Worm (Caenorhabditis elegans) whole organism, young adult: ENCODE measurements around the gene str-89.

ENCODE experiments used
- B0261.1 ChIP-seq: sonication (generic microtip); optimal IDR thresholded peaks from 2 replicates; lab custom pipeline; 2016; ENCODE audit warnings: mild to moderate bottlenecking, missing genetic modification characterization, moderate library complexity, missing compliant biosample characterization
- B0336.3 ChIP-seq: fragments of 200-800 bp; sonication (Bioruptor generic); IDR thresholded peaks from 2 replicates; pipeline ENCODE4 v1.3.6; 2022; ENCODE audit warnings: missing genetic modification characterization, missing compliant biosample characterization
- F10E7.11 ChIP-seq: sonication (generic microtip); optimal IDR thresholded peaks from 2 replicates; lab custom pipeline; 2017; ENCODE audit warnings: mild to moderate bottlenecking, missing genetic modification characterization, moderate library complexity, missing compliant biosample characterization
- F39B2.1 ChIP-seq: fragments of 200-800 bp; sonication (Bioruptor generic); IDR thresholded peaks from 2 replicates; pipeline ENCODE4 v1.3.6; 2022; ENCODE audit warnings: missing genetic modification reagents, missing genetic modification characterization, missing compliant biosample characterization
- F55B11.4 ChIP-seq: sonication (generic microtip); optimal IDR thresholded peaks from 2 replicates; lab custom pipeline; 2016; ENCODE audit warnings: missing compliant biosample characterization, missing genetic modification characterization, borderline replicate concordance; ENCODE audit not compliant: insufficient read depth
- F57A8.1 ChIP-seq: fragments of 200-800 bp; sonication (Bioruptor generic); optimal IDR thresholded peaks from 2 replicates; lab custom pipeline; 2018; ENCODE audit warnings: mild to moderate bottlenecking, missing genetic modification characterization, moderate library complexity, missing compliant biosample characterization
- K11D2.4 ChIP-seq: fragments of 200-800 bp; sonication (Bioruptor generic); IDR thresholded peaks from 2 replicates; pipeline ENCODE4 v1.3.6; 2022; ENCODE audit warnings: missing genetic modification reagents, missing genetic modification characterization, missing compliant biosample characterization
- T07F8.4 ChIP-seq: sonication (generic microtip); optimal IDR thresholded peaks from 2 replicates; lab custom pipeline; 2016; ENCODE audit warnings: mild to moderate bottlenecking, missing genetic modification characterization, moderate library complexity, missing compliant biosample characterization
- T26A5.8 ChIP-seq: sonication (generic microtip); optimal IDR thresholded peaks from 2 replicates; lab custom pipeline; 2016; ENCODE audit warnings: missing genetic modification characterization, missing compliant biosample characterization
- Y67H2A.10 ChIP-seq: fragments of 200-800 bp; sonication (Bioruptor generic); conservative IDR thresholded peaks from 2 replicates; pipeline ENCODE4 v1.3.6; 2022; ENCODE audit warnings: missing genetic modification reagents, missing genetic modification characterization, missing compliant biosample characterization
- ama-1 ChIP-seq, 3 experiments: fragments of 150-350 bp in 1 of 3; sonication (generic microtip) in 2 of 3; optimal IDR thresholded peaks; 2 replicates each; lab custom pipeline; 2014 to 2018; ENCODE audit warnings: missing biosample characterization in 2 of 3, missing genetic modification characterization in 2 of 3, missing genetic modification reagents in 2 of 3
- athp-1 ChIP-seq: sonication (generic microtip); optimal IDR thresholded peaks from 2 replicates; lab custom pipeline; 2017; ENCODE audit warnings: mild to moderate bottlenecking, missing genetic modification characterization, missing compliant biosample characterization
- attf-5 ChIP-seq: fragments of 200-800 bp; sonication (Bioruptor generic); optimal IDR thresholded peaks from 2 replicates; lab custom pipeline; 2018; ENCODE audit warnings: mild to moderate bottlenecking, missing genetic modification characterization, missing compliant biosample characterization
- bed-1 ChIP-seq: fragments of 200-800 bp; sonication (Bioruptor generic); IDR thresholded peaks from 2 replicates; pipeline ENCODE4 v1.3.6; 2022; ENCODE audit warnings: missing genetic modification reagents, missing genetic modification characterization, missing compliant biosample characterization
- ccch-3 ChIP-seq: fragments of 200-800 bp; sonication (Bioruptor generic); optimal IDR thresholded peaks from 2 replicates; lab custom pipeline; 2018; ENCODE audit warnings: mild to moderate bottlenecking, missing genetic modification characterization, missing compliant biosample characterization
- cebp-2 ChIP-seq: fragments of 200-800 bp; sonication (Bioruptor generic); IDR thresholded peaks from 2 replicates; pipeline ENCODE4 v1.3.6; 2022; ENCODE audit warnings: missing genetic modification characterization, missing compliant biosample characterization
- ceh-100 ChIP-seq: fragments of 200-800 bp; sonication (Bioruptor generic); IDR thresholded peaks from 2 replicates; pipeline ENCODE4 v1.3.6; 2022; ENCODE audit warnings: missing genetic modification reagents, missing genetic modification characterization, missing compliant biosample characterization
- ceh-40 ChIP-seq: fragments of 200-800 bp; sonication (Bioruptor generic); IDR thresholded peaks from 2 replicates; pipeline ENCODE4 v1.3.6; 2022; ENCODE audit warnings: missing genetic modification characterization, missing compliant biosample characterization
- chd-7 ChIP-seq: sonication (generic microtip); optimal IDR thresholded peaks from 2 replicates; lab custom pipeline; 2016; ENCODE audit warnings: mild to moderate bottlenecking, missing genetic modification characterization, moderate library complexity, missing compliant biosample characterization
- hlh-26 ChIP-seq: fragments of 200-800 bp; sonication (Bioruptor generic); conservative IDR thresholded peaks from 2 replicates; pipeline ENCODE4 v1.3.6; 2022; ENCODE audit warnings: missing genetic modification reagents, missing genetic modification characterization, missing compliant biosample characterization
- hmg-1.2 ChIP-seq: fragments of 200-800 bp; sonication (Bioruptor generic); IDR thresholded peaks from 2 replicates; pipeline ENCODE4 v1.3.6; 2022; ENCODE audit warnings: missing genetic modification reagents, missing genetic modification characterization, missing compliant biosample characterization
- hrde-1 ChIP-seq: sonication (generic microtip); optimal IDR thresholded peaks from 2 replicates; lab custom pipeline; 2016; ENCODE audit warnings: missing genetic modification characterization, mild to moderate bottlenecking, missing compliant biosample characterization, moderate library complexity, missing genotype, missing genetic modification reagents, borderline replicate concordance
- lin-40 ChIP-seq: sonication (generic microtip); optimal IDR thresholded peaks from 2 replicates; lab custom pipeline; 2016; ENCODE audit warnings: missing genetic modification characterization, mild to moderate bottlenecking, missing compliant biosample characterization, missing genotype, missing genetic modification reagents
- lsl-1 ChIP-seq: fragments of 200-800 bp; sonication (Bioruptor generic); optimal IDR thresholded peaks from 2 replicates; lab custom pipeline; 2018; ENCODE audit warnings: mild to moderate bottlenecking, missing genetic modification characterization, moderate library complexity, missing compliant biosample characterization
- lsy-27 ChIP-seq: sonication (generic microtip); optimal IDR thresholded peaks from 2 replicates; lab custom pipeline; 2017; ENCODE audit warnings: missing genetic modification characterization, mild to moderate bottlenecking, missing compliant biosample characterization, antibody characterized with exemption, missing genotype, borderline replicate concordance; ENCODE audit not compliant: insufficient read depth
- mxl-1 ChIP-seq: sonication (generic microtip); optimal IDR thresholded peaks from 2 replicates; lab custom pipeline; 2016; ENCODE audit warnings: missing genetic modification characterization, missing compliant biosample characterization
- pha-4 ChIP-seq: fragments of 150-350 bp; sonication (generic microtip); optimal IDR thresholded peaks from 2 replicates; lab custom pipeline; 2014; ENCODE audit warnings: missing biosample characterization, missing genetic modification reagents, missing genetic modification characterization
- snpc-3.4 ChIP-seq: sonication (generic microtip); optimal IDR thresholded peaks from 2 replicates; lab custom pipeline; 2017; ENCODE audit warnings: missing genetic modification characterization, mild to moderate bottlenecking, missing compliant biosample characterization, antibody characterized with exemption, moderate library complexity, missing genotype, missing genetic modification reagents
- sptf-2 ChIP-seq: fragments of 200-800 bp; sonication (Bioruptor generic); optimal IDR thresholded peaks from 2 replicates; lab custom pipeline; 2018; ENCODE audit warnings: mild to moderate bottlenecking, missing genetic modification characterization, missing compliant biosample characterization
- tlf-1 ChIP-seq: fragments of 200-800 bp; sonication (Bioruptor generic); optimal IDR thresholded peaks from 2 replicates; lab custom pipeline; 2018; ENCODE audit warnings: mild to moderate bottlenecking, missing genetic modification characterization, missing compliant biosample characterization
- ztf-25 ChIP-seq: fragments of 200-800 bp; sonication (Bioruptor generic); IDR thresholded peaks from 2 replicates; pipeline ENCODE4 v1.3.6; 2022; ENCODE audit warnings: missing genetic modification reagents, missing genetic modification characterization, missing compliant biosample characterization
- ztf-28 ChIP-seq: fragments of 200-800 bp; sonication (Bioruptor generic); IDR thresholded peaks from 2 replicates; pipeline ENCODE4 v1.3.6; 2022; ENCODE audit warnings: missing genetic modification reagents, missing genetic modification characterization, missing compliant biosample characterization

Gene str-89

DNA sequence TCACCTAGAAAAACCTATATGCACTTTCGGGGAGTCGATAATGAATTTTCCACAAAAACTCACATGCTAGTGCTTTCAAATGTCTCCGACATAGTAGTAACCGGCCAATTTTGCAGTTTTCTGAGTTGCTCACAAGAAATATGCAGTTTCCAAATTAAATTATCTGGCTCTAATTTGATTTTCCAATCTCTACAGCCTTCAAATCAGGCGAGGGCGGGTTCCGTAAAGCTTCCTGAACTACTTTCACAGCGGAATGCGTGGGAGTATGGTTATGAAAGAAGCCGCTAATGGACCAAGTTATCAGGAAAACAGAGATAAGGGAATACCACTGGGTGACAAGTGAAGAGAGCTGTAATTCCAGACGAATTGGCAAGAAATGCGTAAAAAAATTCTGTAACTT is 2.7 kb upstream of the str-89 start, which contains the start of gene F59A1.11:
Gene F59A1.11 (minus strand): TSS at position 101 of the 400 bp plus-strand sequence.
- TF ChIP-seq cebp-2 (GFP tag; lab: Robert Waterston, UW) (no peak), ceh-40 (no peak), attf-5 (GFP tag; lab: Kevin White, UChicago) (no peak), F39B2.1 (GFP tag; lab: Robert Waterston, UW) (no peak)
- TF ChIP-seq, all 124 proteins: peak for 0

DNA sequence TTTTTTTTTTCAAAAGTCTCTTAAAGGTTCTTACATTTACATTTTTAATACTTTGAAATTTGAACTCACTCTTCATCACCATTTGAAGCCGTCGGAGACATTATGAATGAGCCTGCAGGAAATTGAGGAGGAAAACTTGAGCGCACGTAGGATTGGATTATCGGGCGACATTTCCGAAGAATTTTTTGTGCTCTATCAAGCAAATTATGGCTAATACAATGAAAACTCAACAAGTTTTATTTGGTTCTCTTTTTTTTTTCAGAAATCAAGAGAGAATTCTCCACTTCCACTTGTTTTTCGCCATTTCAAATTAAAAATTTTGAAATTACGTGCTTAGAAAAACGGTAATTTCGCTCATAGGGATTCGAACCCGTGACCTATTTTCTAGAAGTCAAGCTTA is 955 bp upstream of the str-89 start, which contains the start of gene F59A1.12:
Gene F59A1.12 (minus strand): TSS at position 101 of the 400 bp plus-strand sequence.
- TF ChIP-seq ccch-3 (GFP tag; lab: Kevin White, UChicago) (no peak), ama-1 (optimal IDR thresholded peaks at IDR 0.05; lab: Kevin White, UChicago) (no peak), ama-1 (GFP tag; optimal IDR thresholded peaks at IDR 0.05; lab: Kevin White, UChicago) (no peak), B0336.3 (GFP tag; lab: Robert Waterston, UW) (no peak), lin-40 (tag; lab: Kevin White, UChicago) (no peak), F57A8.1 (GFP tag; lab: Kevin White, UChicago) (no peak), F55B11.4 (tag; lab: Kevin White, UChicago) (no peak), hlh-26 (GFP tag; lab: Robert Waterston, UW) (no peak), T26A5.8 (tag; lab: Kevin White, UChicago) (no peak), mxl-1 (tag; lab: Kevin White, UChicago) (no peak), chd-7 (tag; lab: Kevin White, UChicago) (no peak), K11D2.4 (GFP tag; lab: Robert Waterston, UW) (no peak), T07F8.4 (tag; lab: Kevin White, UChicago) (no peak), B0261.1 (tag; lab: Kevin White, UChicago) (no peak)

DNA sequence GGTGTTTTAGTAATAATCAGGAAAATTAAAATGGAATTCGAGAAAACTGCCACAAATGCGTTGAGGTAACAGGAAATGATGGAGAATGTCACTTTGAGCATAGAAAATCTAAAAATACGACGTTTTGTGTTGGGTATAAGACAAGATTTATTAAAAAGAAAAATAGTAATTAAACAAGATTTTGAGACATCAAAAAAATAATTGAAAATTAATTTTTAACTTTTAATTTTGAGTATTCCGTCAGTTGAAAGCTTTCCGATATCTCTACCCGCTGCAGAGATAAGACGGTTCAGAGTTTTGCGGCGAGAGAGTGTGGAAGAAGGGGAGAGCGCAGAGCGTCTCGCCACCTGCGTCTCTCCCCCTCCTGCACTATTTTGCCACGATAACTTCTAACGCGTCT is 4.7 kb downstream of the str-89 start, which contains the start of gene str-93:
Gene str-93 (minus strand): TSS at position 101 of the 400 bp plus-strand sequence.
- TF ChIP-seq ceh-100 (GFP tag; lab: Robert Waterston, UW), result no peak
- TF ChIP-seq lsl-1 (GFP tag; lab: Kevin White, UChicago), result no peak
- TF ChIP-seq hmg-1.2 (GFP tag; lab: Robert Waterston, UW), result peak; percentile 57

DNA sequence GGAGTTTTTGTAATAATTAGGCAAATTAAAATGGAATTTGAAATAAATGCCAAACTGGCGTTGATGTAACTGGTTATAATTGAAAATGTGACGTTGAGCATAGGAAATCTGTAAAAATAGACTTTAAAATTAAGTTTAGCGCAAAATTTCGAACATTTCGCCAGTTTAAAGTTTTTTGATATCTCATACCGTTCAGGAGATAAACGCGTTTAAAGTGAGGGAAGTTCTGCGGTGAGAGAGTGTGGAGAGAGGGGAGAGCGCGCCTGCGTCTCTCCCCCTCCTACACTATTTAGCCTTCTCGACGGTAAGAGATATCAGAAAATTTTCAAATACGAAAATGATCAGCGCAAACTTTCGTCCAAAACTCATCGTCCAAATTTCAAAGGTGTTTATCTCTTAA is 7.9 kb downstream of the str-89 start, which contains the start of gene str-92:
Gene str-92 (minus strand): TSS at position 101 of the 400 bp plus-strand sequence.
- TF ChIP-seq hrde-1, result no peak
- TF ChIP-seq pha-4 (tag; lab: Kevin White, UChicago), result no peak
- TF ChIP-seq Y67H2A.10 (GFP tag; lab: Robert Waterston, UW), result no peak
- TF ChIP-seq B0261.1 (tag; lab: Kevin White, UChicago), result no peak
- no peak for TF ChIP-seq tlf-1 (GFP tag; lab: Kevin White, UChicago)
- no peak for TF ChIP-seq lsy-27 (tag; lab: Kevin White, UChicago)
- TF ChIP-seq snpc-3.4 (tag; lab: Kevin White, UChicago), result no peak
- TF ChIP-seq sptf-2, result no peak
- no peak for TF ChIP-seq bed-1
- TF ChIP-seq F55B11.4 (tag; lab: Kevin White, UChicago), result no peak
- TF ChIP-seq ztf-25 (GFP tag; lab: Robert Waterston, UW), result no peak
- TF ChIP-seq F10E7.11 (tag; lab: Kevin White, UChicago), result no peak
- TF ChIP-seq ztf-28, result no peak
- no peak for TF ChIP-seq athp-1 (tag; lab: Kevin White, UChicago)
- no peak for TF ChIP-seq hmg-1.2 (GFP tag; lab: Robert Waterston, UW)
